Worm (Caenorhabditis elegans) whole organism, L2 larva: ENCODE data around the gene F22F1.2.
A peak's percentile ranks its signal among the peaks of the same experiment; 100 is the strongest.

Experiments
- C34F6.9 ChIP-seq: fragments of 150-350 bp; optimal IDR thresholded peaks from 2 replicates; lab custom pipeline; 2014; ENCODE audit warnings: missing biosample characterization, missing genetic modification characterization
- F13H6.1 ChIP-seq: sonication (generic microtip); optimal IDR thresholded peaks from 2 replicates; lab custom pipeline; 2016; ENCODE audit warnings: missing genetic modification characterization, missing compliant biosample characterization
- R02D3.7 ChIP-seq: fragments of 150-350 bp; optimal IDR thresholded peaks from 2 replicates; lab custom pipeline; 2014; ENCODE audit warnings: missing biosample characterization, missing genetic modification characterization
- Y55F3AM.14 ChIP-seq: fragments of 200-800 bp; sonication (Bioruptor generic); optimal IDR thresholded peaks from 2 replicates; lab custom pipeline; 2018; ENCODE audit warnings: mild to moderate bottlenecking, missing genetic modification characterization, missing compliant biosample characterization
- ZK546.5 ChIP-seq: sonication (generic microtip); optimal IDR thresholded peaks from 2 replicates; lab custom pipeline; 2017; ENCODE audit warnings: missing biosample characterization, missing genetic modification characterization
- alr-1 ChIP-seq: fragments of 150-350 bp; optimal IDR thresholded peaks from 2 replicates; lab custom pipeline; 2014; ENCODE audit warnings: missing biosample characterization, missing genetic modification characterization
- aly-2 ChIP-seq: fragments of 150-350 bp; optimal IDR thresholded peaks from 2 replicates; lab custom pipeline; 2014; ENCODE audit warnings: missing biosample characterization, missing genetic modification characterization
- ama-1 ChIP-seq: fragments of 150-350 bp; optimal IDR thresholded peaks from 2 replicates; lab custom pipeline; 2018; ENCODE audit warnings: inconsistent platforms
- blmp-1 ChIP-seq: sonication (generic microtip); optimal IDR thresholded peaks from 2 replicates; lab custom pipeline; 2017; ENCODE audit warnings: missing genetic modification characterization, mild to moderate bottlenecking, missing compliant biosample characterization, antibody characterized with exemption, moderate library complexity; ENCODE audit not compliant: insufficient read depth
- ceh-16 ChIP-seq: fragments of 150-350 bp; optimal IDR thresholded peaks from 2 replicates; lab custom pipeline; 2014; ENCODE audit warnings: missing biosample characterization, missing genetic modification characterization
- ceh-82 ChIP-seq: fragments of 150-350 bp; optimal IDR thresholded peaks from 2 replicates; lab custom pipeline; 2014; ENCODE audit warnings: missing biosample characterization, missing genetic modification characterization
- crh-2 ChIP-seq: sonication (generic microtip); optimal IDR thresholded peaks from 2 replicates; lab custom pipeline; 2017; ENCODE audit warnings: missing biosample characterization, missing genetic modification characterization
- dmd-4 ChIP-seq: sonication (generic microtip); optimal IDR thresholded peaks from 2 replicates; lab custom pipeline; 2017; ENCODE audit warnings: missing biosample characterization, missing genetic modification characterization
- elt-3 ChIP-seq: sonication (generic microtip); optimal IDR thresholded peaks from 2 replicates; lab custom pipeline; 2017; ENCODE audit warnings: missing biosample characterization, missing genetic modification characterization
- fos-1 ChIP-seq: fragments of 150-350 bp; optimal IDR thresholded peaks from 2 replicates; lab custom pipeline; 2014; ENCODE audit warnings: missing biosample characterization, missing genetic modification characterization
- gmeb-1 ChIP-seq: fragments of 150-350 bp; optimal IDR thresholded peaks from 2 replicates; lab custom pipeline; 2014; ENCODE audit warnings: missing biosample characterization, missing genetic modification characterization
- lin-11 ChIP-seq: fragments of 150-350 bp; sonication (generic microtip); optimal IDR thresholded peaks from 2 replicates; lab custom pipeline; 2014; ENCODE audit warnings: missing biosample characterization, missing genetic modification characterization, inconsistent platforms, mixed read lengths
- lin-13 ChIP-seq: fragments of 150-350 bp; optimal IDR thresholded peaks from 2 replicates; lab custom pipeline; 2014; ENCODE audit warnings: missing biosample characterization, missing genetic modification reagents, missing genetic modification characterization
- lin-39 ChIP-seq: fragments of 150-350 bp; optimal IDR thresholded peaks from 2 replicates; lab custom pipeline; 2014; ENCODE audit warnings: missing biosample characterization, missing genetic modification reagents, missing genetic modification characterization
- lsy-2 ChIP-seq, 2 experiments: fragments of 150-350 bp in 1 of 2; sonication (generic microtip) in 1 of 2; optimal IDR thresholded peaks; 2 replicates each; lab custom pipeline; 2014 to 2017; ENCODE audit warnings: missing biosample characterization in 2 of 2, missing genetic modification characterization in 2 of 2
- mab-5 ChIP-seq: fragments of 150-350 bp; optimal IDR thresholded peaks from 2 replicates; lab custom pipeline; 2014; ENCODE audit warnings: missing biosample characterization, missing genetic modification characterization
- mbf-1 ChIP-seq: sonication (generic microtip); optimal IDR thresholded peaks from 2 replicates; lab custom pipeline; 2017; ENCODE audit warnings: missing biosample characterization, missing genetic modification characterization
- mdl-1 ChIP-seq, 2 experiments: fragments of 150-350 bp in 1 of 2; sonication (generic microtip) in 1 of 2; optimal IDR thresholded peaks; 2 replicates each; lab custom pipeline; 2017; ENCODE audit warnings: missing biosample characterization in 2 of 2, missing genetic modification characterization in 2 of 2
- nhr-10 ChIP-seq: sonication (generic microtip); optimal IDR thresholded peaks from 2 replicates; lab custom pipeline; 2017; ENCODE audit warnings: missing biosample characterization, missing genetic modification characterization
- nhr-11 ChIP-seq: fragments of 150-350 bp; optimal IDR thresholded peaks from 2 replicates; lab custom pipeline; 2014; ENCODE audit warnings: missing biosample characterization, missing genetic modification characterization
- nhr-12 ChIP-seq: fragments of 150-350 bp; optimal IDR thresholded peaks from 2 replicates; lab custom pipeline; 2014; ENCODE audit warnings: missing biosample characterization, missing genetic modification characterization
- nhr-129 ChIP-seq: fragments of 150-350 bp; optimal IDR thresholded peaks from 2 replicates; lab custom pipeline; 2014; ENCODE audit warnings: missing biosample characterization, missing genetic modification characterization
- nhr-21 ChIP-seq: fragments of 150-350 bp; optimal IDR thresholded peaks from 2 replicates; lab custom pipeline; 2014; ENCODE audit warnings: missing biosample characterization, missing genetic modification characterization
- nhr-23 ChIP-seq: fragments of 150-350 bp; optimal IDR thresholded peaks from 2 replicates; lab custom pipeline; 2014; ENCODE audit warnings: missing biosample characterization, missing genetic modification reagents, missing genetic modification characterization
- nhr-237 ChIP-seq: fragments of 150-350 bp; optimal IDR thresholded peaks from 2 replicates; lab custom pipeline; 2014; ENCODE audit warnings: missing biosample characterization, missing genetic modification characterization
- nhr-25 ChIP-seq: fragments of 150-350 bp; sonication (generic microtip); optimal IDR thresholded peaks from 3 replicates; lab custom pipeline; 2014; ENCODE audit warnings: missing biosample characterization, missing genetic modification characterization
- nhr-6 ChIP-seq: fragments of 150-350 bp; optimal IDR thresholded peaks from 2 replicates; lab custom pipeline; 2014; ENCODE audit warnings: missing biosample characterization, missing genetic modification characterization
- nhr-77 ChIP-seq: fragments of 150-350 bp; optimal IDR thresholded peaks from 2 replicates; lab custom pipeline; 2014; ENCODE audit warnings: missing biosample characterization, missing genetic modification characterization
- peb-1 ChIP-seq: fragments of 150-350 bp; optimal IDR thresholded peaks from 2 replicates; lab custom pipeline; 2014; ENCODE audit warnings: missing biosample characterization, missing genetic modification characterization
- sem-4 ChIP-seq: fragments of 150-350 bp; optimal IDR thresholded peaks from 2 replicates; lab custom pipeline; 2014; ENCODE audit warnings: missing biosample characterization, missing genetic modification reagents, missing genetic modification characterization
- sma-3 ChIP-seq: sonication (generic microtip); optimal IDR thresholded peaks from 2 replicates; lab custom pipeline; 2016; ENCODE audit warnings: missing genetic modification reagents, missing genetic modification characterization, missing compliant biosample characterization
- sma-9 ChIP-seq, 2 experiments: fragments of 150-350 bp in 1 of 2; sonication (generic microtip) in 1 of 2; optimal IDR thresholded peaks; 2 replicates each; lab custom pipeline; 2014 to 2016; ENCODE audit warnings: missing genetic modification characterization in 2 of 2, mild to moderate bottlenecking in 1 of 2, missing biosample characterization in 1 of 2, missing compliant biosample characterization in 1 of 2, missing genetic modification reagents in 1 of 2, moderate library complexity in 1 of 2
- snpc-4 ChIP-seq: fragments of 150-350 bp; optimal IDR thresholded peaks from 2 replicates; lab custom pipeline; 2014; ENCODE audit warnings: missing biosample characterization, missing genetic modification characterization
- unc-39 ChIP-seq: fragments of 150-350 bp; optimal IDR thresholded peaks from 2 replicates; lab custom pipeline; 2014; ENCODE audit warnings: missing biosample characterization, missing genetic modification characterization
- unc-55 ChIP-seq: fragments of 150-350 bp; sonication (generic microtip); optimal IDR thresholded peaks from 3 replicates; lab custom pipeline; 2014; ENCODE audit warnings: missing biosample characterization, missing genetic modification reagents, missing genetic modification characterization
- unc-62 ChIP-seq: fragments of 150-350 bp; optimal IDR thresholded peaks from 2 replicates; lab custom pipeline; 2014; ENCODE audit warnings: missing biosample characterization, missing genetic modification reagents, missing genetic modification characterization
- zag-1 ChIP-seq: fragments of 150-350 bp; optimal IDR thresholded peaks from 2 replicates; lab custom pipeline; 2014; ENCODE audit warnings: missing biosample characterization, missing genetic modification characterization
- ztf-1 ChIP-seq: fragments of 200-800 bp; sonication (Bioruptor generic); conservative IDR thresholded peaks from 2 replicates; pipeline ENCODE4 v1.3.6; 2022; ENCODE audit warnings: missing genetic modification characterization, missing compliant biosample characterization
- ztf-11 ChIP-seq: sonication (generic microtip); optimal IDR thresholded peaks from 2 replicates; lab custom pipeline; 2017; ENCODE audit warnings: missing biosample characterization, missing genetic modification characterization
- ztf-4 ChIP-seq: fragments of 150-350 bp; optimal IDR thresholded peaks from 2 replicates; lab custom pipeline; 2014; ENCODE audit warnings: missing biosample characterization, missing genetic modification characterization

The F22F1.2 gene

ce11 chrX:8162793-8163192 is 12.3 kb upstream of the F22F1.2 start, which contains the start of gene F22F1.3:
Gene F22F1.3 (minus strand): TSS chrX:8163073.
- TF ChIP-seq mab-5 (tag; lab: Kevin White, UChicago) = no peak
- no peak for TF ChIP-seq aly-2 (tag; lab: Kevin White, UChicago)
- TF ChIP-seq lin-11 (tag; lab: Kevin White, UChicago) = no peak
- no peak for TF ChIP-seq ceh-16 (tag; lab: Kevin White, UChicago)
- no peak for TF ChIP-seq unc-39
- no peak for TF ChIP-seq nhr-23 (tag; lab: Kevin White, UChicago)
- TF ChIP-seq lsy-2 (tag; optimal IDR thresholded peaks at IDR 0.05; lab: Kevin White, UChicago) = no peak
- no peak for TF ChIP-seq ceh-82 (tag; lab: Kevin White, UChicago)
- TF ChIP-seq unc-62 (GFP tag; lab: Kevin White, UChicago) = no peak
- TF ChIP-seq, all 48 proteins: peak for 0

- TF ChIP-seq lsy-2 (tag; optimal IDR thresholded peaks at IDR 0.05; lab: Kevin White, UChicago) (peak in 1 of 2 experiments; percentile 13), elt-3 (tag; lab: Kevin White, UChicago) (no peak), mab-5 (tag; lab: Kevin White, UChicago) (peak; percentile 59), unc-55 (GFP tag; lab: Kevin White, UChicago) (peak; percentile 7), C34F6.9 (tag; lab: Kevin White, UChicago) (no peak), nhr-129 (tag; lab: Kevin White, UChicago) (peak; percentile 75), ama-1 (lab: Kevin White, UChicago) (peak; percentile 16), nhr-25 (peak; percentile 55), crh-2 (tag; lab: Kevin White, UChicago) (no peak), F13H6.1 (tag; lab: Kevin White, UChicago) (no peak), nhr-6 (peak; percentile 3)
Measured at ce11 chrX:8160016-8160415, 9.5 kb upstream of the F22F1.2 start.

- TF ChIP-seq unc-55 (GFP tag; lab: Kevin White, UChicago) (peak; percentile 66), gmeb-1 (tag; lab: Kevin White, UChicago) (no peak), nhr-12 (tag; lab: Kevin White, UChicago) (no peak), sma-9 (GFP tag; optimal IDR thresholded peaks at IDR 0.05; lab: Kevin White, UChicago) (peak; percentile 39), sma-9 (tag; optimal IDR thresholded peaks at IDR 0.05; lab: Kevin White, UChicago) (no peak), lin-13 (GFP tag; lab: Kevin White, UChicago) (peak; percentile 11), nhr-77 (tag; lab: Kevin White, UChicago) (no peak), ztf-1 (GFP tag; lab: Robert Waterston, UW) (no peak), peb-1 (no peak), snpc-4 (tag; lab: Kevin White, UChicago) (no peak), sem-4 (tag; lab: Kevin White, UChicago) (peak; percentile 11), nhr-21 (tag; lab: Kevin White, UChicago) (no peak), ztf-4 (tag; lab: Kevin White, UChicago) (no peak), ztf-11 (tag; lab: Kevin White, UChicago) (no peak), aly-2 (tag; lab: Kevin White, UChicago) (no peak), lin-39 (tag; lab: Kevin White, UChicago) (no peak), nhr-10 (tag; lab: Kevin White, UChicago) (no peak), Y55F3AM.14 (GFP tag; lab: Kevin White, UChicago) (no peak), fos-1 (tag; lab: Kevin White, UChicago) (no peak), dmd-4 (tag; lab: Kevin White, UChicago) (no peak), ceh-82 (tag; lab: Kevin White, UChicago) (no peak), C34F6.9 (tag; lab: Kevin White, UChicago) (peak; percentile 52), nhr-25 (peak; percentile 56), F13H6.1 (tag; lab: Kevin White, UChicago) (no peak), mbf-1 (tag; lab: Kevin White, UChicago) (no peak), lin-11 (tag; lab: Kevin White, UChicago) (no peak), lsy-2 (tag; optimal IDR thresholded peaks at IDR 0.05; lab: Kevin White, UChicago) (peak in 1 of 2 experiments; percentile 45), mdl-1 (tag; optimal IDR thresholded peaks at IDR 0.05; lab: Kevin White, UChicago) (no peak), unc-39 (no peak), nhr-129 (tag; lab: Kevin White, UChicago) (peak; percentile 58), R02D3.7 (tag; lab: Kevin White, UChicago) (no peak), ZK546.5 (no peak), mab-5 (tag; lab: Kevin White, UChicago) (no peak), crh-2 (tag; lab: Kevin White, UChicago) (no peak), sma-3 (no peak), nhr-11 (tag; lab: Kevin White, UChicago) (no peak), nhr-237 (tag; lab: Kevin White, UChicago) (no peak), unc-62 (GFP tag; lab: Kevin White, UChicago) (no peak), blmp-1 (tag; lab: Kevin White, UChicago) (no peak), ceh-16 (tag; lab: Kevin White, UChicago) (peak; percentile 22), zag-1 (tag; lab: Kevin White, UChicago) (no peak), alr-1 (tag; lab: Kevin White, UChicago) (no peak), nhr-6 (no peak), elt-3 (tag; lab: Kevin White, UChicago) (no peak)
Measured at ce11 chrX:8158975-8159813, 8.7 kb upstream of the F22F1.2 start, which contains the start of gene hil-3. Gene hil-3 (plus strand): TSS chrX:8159169.
